Worm (Caenorhabditis elegans): ENCODE results near the gene Y75B12B.1.

DNA sequence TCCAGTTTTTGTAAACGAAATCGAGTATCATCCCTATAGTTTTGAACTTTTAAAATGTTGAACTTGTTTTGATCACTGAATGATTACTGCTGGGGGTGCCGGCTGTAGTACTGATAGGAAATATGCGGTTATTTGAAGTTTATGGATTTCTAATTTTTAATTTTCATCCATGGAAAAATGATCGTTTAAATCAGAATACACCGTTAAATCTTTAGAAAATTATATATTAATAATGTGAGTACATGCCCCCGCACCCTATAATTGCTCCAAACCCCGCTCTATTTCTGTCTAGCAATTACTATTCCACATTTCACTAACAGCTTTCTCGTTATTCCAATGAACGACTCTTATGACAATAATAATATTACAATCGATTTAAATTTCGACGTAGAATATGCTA is 15.3 kb downstream of the Y75B12B.1 start, which contains the start of gene Y75B12B.10:
- TF ChIP-seq cog-1 (tag; optimal IDR thresholded peaks at IDR 0.05) (no peak), tab-1 (GFP tag; IDR thresholded peaks at IDR 0.05) (no peak), ztf-29 (GFP tag; IDR thresholded peaks at IDR 0.05) (no peak), flt-1 (GFP tag; IDR thresholded peaks at IDR 0.05) (no peak)
